Fruit fly (Drosophila melanogaster) whole organism, embryonic: ENCODE measurements around the gene Ephrin.

Source experiments
- Adf1 ChIP-seq: fragments of 200-800 bp; sonication (Bioruptor generic); IDR thresholded peaks from 2 replicates; pipeline ENCODE4 v1.3.6; 2022; ENCODE audit warnings: missing biosample characterization, missing genetic modification characterization
- BEAF-32 ChIP-seq: fragments of 200-800 bp; sonication (Bioruptor generic); optimal IDR thresholded peaks from 3 replicates; lab custom pipeline; 2017; ENCODE audit warnings: missing biosample characterization, missing genetic modification characterization, mild to moderate bottlenecking, moderate library complexity, missing genetic modification reagents
- Bgb ChIP-seq: fragments of 200-800 bp; sonication (Bioruptor generic); IDR thresholded peaks from 2 replicates; pipeline ENCODE4 v1.3.6; 2022; ENCODE audit warnings: missing biosample characterization, missing genetic modification characterization; ENCODE audit not compliant: partially characterized antibody
- CG10959 ChIP-seq: fragments of 200-800 bp; sonication (Bioruptor generic); IDR thresholded peaks from 2 replicates; pipeline ENCODE4 v1.3.6; 2022; ENCODE audit warnings: missing biosample characterization, missing genetic modification characterization
- CG11085 ChIP-seq: fragments of 200-800 bp; sonication (Bioruptor generic); IDR thresholded peaks from 2 replicates; pipeline ENCODE4 v1.3.6; 2022; ENCODE audit warnings: missing biosample characterization, missing genetic modification characterization
- CG12659 ChIP-seq: fragments of 200-800 bp; sonication (Bioruptor generic); optimal IDR thresholded peaks from 3 replicates; lab custom pipeline; 2017; ENCODE audit warnings: mild to moderate bottlenecking, missing biosample characterization, missing genetic modification reagents, missing genetic modification characterization
- CG12769 ChIP-seq: fragments of 200-800 bp; sonication (Bioruptor generic); optimal IDR thresholded peaks from 2 replicates; lab custom pipeline; 2019; ENCODE audit warnings: missing biosample characterization, mild to moderate bottlenecking, missing genetic modification characterization, moderate library complexity
- CG15479 ChIP-seq: fragments of 200-800 bp; sonication (Bioruptor generic); optimal IDR thresholded peaks from 3 replicates; lab custom pipeline; 2019; ENCODE audit warnings: missing biosample characterization, mild to moderate bottlenecking, missing genetic modification characterization, moderate library complexity
- CG1602 ChIP-seq: fragments of 200-800 bp; sonication (Bioruptor generic); optimal IDR thresholded peaks from 3 replicates; lab custom pipeline; 2016; ENCODE audit warnings: missing biosample characterization, missing genetic modification characterization
- CG1603 ChIP-seq: fragments of 200-800 bp; sonication (Bioruptor generic); optimal IDR thresholded peaks from 2 replicates; lab custom pipeline; 2019; ENCODE audit warnings: missing biosample characterization, mild to moderate bottlenecking, missing genetic modification characterization, moderate library complexity
- CG18262 ChIP-seq: fragments of 200-800 bp; optimal IDR thresholded peaks from 3 replicates; lab custom pipeline; 2019; ENCODE audit warnings: missing biosample characterization, mild to moderate bottlenecking, missing genetic modification characterization, moderate library complexity
- CG2199 ChIP-seq: fragments of 200-800 bp; sonication (Bioruptor generic); IDR thresholded peaks from 3 replicates; pipeline ENCODE4 v1.3.6; 2022; ENCODE audit warnings: missing biosample characterization, missing genetic modification characterization
- CG30020 ChIP-seq: fragments of 200-800 bp; optimal IDR thresholded peaks from 2 replicates; lab custom pipeline; 2019; ENCODE audit warnings: missing biosample characterization, mild to moderate bottlenecking, missing genetic modification characterization, moderate library complexity
- CG34376 ChIP-seq: fragments of 200-800 bp; sonication (Bioruptor generic); optimal IDR thresholded peaks from 2 replicates; lab custom pipeline; 2018; ENCODE audit warnings: missing biosample characterization, mild to moderate bottlenecking, missing genetic modification characterization
- CG3995 ChIP-seq: fragments of 200-800 bp; sonication (Bioruptor generic); optimal IDR thresholded peaks from 3 replicates; lab custom pipeline; 2016; ENCODE audit warnings: missing biosample characterization, missing genetic modification characterization
- CG4424 ChIP-seq: fragments of 200-800 bp; sonication (Bioruptor generic); optimal IDR thresholded peaks from 3 replicates; lab custom pipeline; 2016; ENCODE audit warnings: missing biosample characterization, missing genetic modification characterization
- CG4617 ChIP-seq: fragments of 200-800 bp; sonication (Bioruptor generic); optimal IDR thresholded peaks from 3 replicates; lab custom pipeline; 2016; ENCODE audit warnings: missing biosample characterization, missing genetic modification characterization, borderline replicate concordance
- CG8290 ChIP-seq, 3 experiments: fragments of 200-800 bp; sonication (Bioruptor generic); optimal IDR thresholded peaks; 2 replicates each; lab custom pipeline; 2016 to 2019; ENCODE audit warnings: missing biosample characterization in 3 of 3, missing genetic modification characterization in 3 of 3, mild to moderate bottlenecking in 2 of 3, moderate library complexity in 1 of 3
- CG9437 ChIP-seq: fragments of 200-800 bp; sonication (Bioruptor generic); optimal IDR thresholded peaks from 2 replicates; lab custom pipeline; 2018; ENCODE audit warnings: missing biosample characterization, mild to moderate bottlenecking, missing genetic modification characterization
- Dp ChIP-seq: fragments of 200-800 bp; sonication (Bioruptor generic); optimal IDR thresholded peaks from 2 replicates; lab custom pipeline; 2018; ENCODE audit warnings: missing biosample characterization, mild to moderate bottlenecking, missing genetic modification characterization, moderate library complexity
- Drgx ChIP-seq: fragments of 200-800 bp; sonication (Bioruptor generic); IDR thresholded peaks from 2 replicates; pipeline ENCODE4 v1.3.6; 2022; ENCODE audit warnings: missing biosample characterization, missing genetic modification characterization
- Ets97D ChIP-seq: fragments of 200-800 bp; sonication (Bioruptor generic); optimal IDR thresholded peaks from 3 replicates; lab custom pipeline; 2016; ENCODE audit warnings: missing biosample characterization, missing genetic modification characterization
- HmgD ChIP-seq: fragments of 200-800 bp; sonication (Bioruptor generic); optimal IDR thresholded peaks from 3 replicates; lab custom pipeline; 2016; ENCODE audit warnings: missing biosample characterization, missing genetic modification characterization
- HmgZ ChIP-seq: fragments of 200-800 bp; sonication (Bioruptor generic); optimal IDR thresholded peaks from 2 replicates; lab custom pipeline; 2018; ENCODE audit warnings: missing biosample characterization, mild to moderate bottlenecking, missing genetic modification characterization
- Lhr ChIP-seq: fragments of 200-800 bp; sonication (Bioruptor generic); optimal IDR thresholded peaks from 3 replicates; lab custom pipeline; 2017; ENCODE audit warnings: mild to moderate bottlenecking, missing biosample characterization, missing genetic modification reagents, missing genetic modification characterization
- MBD-R2 ChIP-seq: fragments of 200-800 bp; sonication (Bioruptor generic); IDR thresholded peaks from 2 replicates; pipeline ENCODE4 v1.3.6; 2022; ENCODE audit warnings: missing biosample characterization, missing genetic modification characterization
- Mad ChIP-seq: fragments of 200-800 bp; sonication (Bioruptor generic); optimal IDR thresholded peaks from 2 replicates; lab custom pipeline; 2016; ENCODE audit warnings: missing biosample characterization, missing genetic modification characterization
- Med ChIP-seq: fragments of 200-800 bp; sonication (Bioruptor generic); peaks from one replicate; lab custom pipeline; 2016; ENCODE audit warnings: missing biosample characterization, missing genetic modification characterization, mild to moderate bottlenecking, inconsistent platforms, moderate library complexity
- Scr ChIP-seq: fragments of 200-800 bp; sonication (Bioruptor generic); IDR thresholded peaks from 2 replicates; pipeline ENCODE4 v1.3.6; 2022; ENCODE audit warnings: missing biosample characterization, missing genetic modification characterization; ENCODE audit not compliant: partially characterized antibody
- Sin3A ChIP-seq: fragments of >200 bp; optimal IDR thresholded peaks from 2 replicates; lab custom pipeline; 2018
- Trl ChIP-seq, 3 experiments: fragments of >200 bp in 2 of 3; fragments of 200-800 bp in 1 of 3; sonication (Bioruptor generic) in 1 of 3; optimal IDR thresholded peaks; 2 replicates in 1 of 3; 3 replicates in 2 of 3; lab custom pipeline; 2016 to 2017; ENCODE audit warnings: missing biosample characterization in 1 of 3, missing genetic modification characterization in 1 of 3
- ara ChIP-seq: fragments of 200-800 bp; sonication (Bioruptor generic); IDR thresholded peaks from 2 replicates; pipeline ENCODE4 v1.3.6; 2022; ENCODE audit warnings: missing biosample characterization, missing genetic modification characterization
- bbx ChIP-seq: fragments of 200-800 bp; sonication (Bioruptor generic); IDR thresholded peaks from 2 replicates; pipeline ENCODE4 v1.3.6; 2022; ENCODE audit warnings: missing biosample characterization, missing genetic modification characterization; ENCODE audit not compliant: partially characterized antibody
- bsh ChIP-seq, 2 experiments: fragments of 200-800 bp; sonication (Bioruptor generic); optimal IDR thresholded peaks; 2 replicates each; lab custom pipeline; 2017 to 2018; ENCODE audit warnings: mild to moderate bottlenecking in 2 of 2, missing biosample characterization in 2 of 2, missing genetic modification characterization in 2 of 2, moderate library complexity in 1 of 2
- caup ChIP-seq: fragments of 200-800 bp; sonication (Bioruptor generic); optimal IDR thresholded peaks from 3 replicates; lab custom pipeline; 2017; ENCODE audit warnings: missing biosample characterization, mild to moderate bottlenecking, missing genetic modification characterization, moderate library complexity; ENCODE audit not compliant: severe bottlenecking
- chinmo ChIP-seq: fragments of 200-800 bp; sonication (Bioruptor generic); IDR thresholded peaks from 4 replicates; pipeline ENCODE4 v1.3.6; 2022; ENCODE audit warnings: missing biosample characterization, missing genetic modification characterization; ENCODE audit not compliant: partially characterized antibody
- dmrt11E ChIP-seq: fragments of 200-800 bp; sonication (Bioruptor generic); optimal IDR thresholded peaks from 3 replicates; lab custom pipeline; 2018; ENCODE audit warnings: missing biosample characterization, mild to moderate bottlenecking, missing genetic modification characterization, moderate library complexity
- emc ChIP-seq: fragments of 200-800 bp; sonication (Bioruptor generic); optimal IDR thresholded peaks from 2 replicates; lab custom pipeline; 2016; ENCODE audit warnings: missing biosample characterization, missing genetic modification characterization
- gfzf ChIP-seq: fragments of 200-800 bp; sonication (Bioruptor generic); optimal IDR thresholded peaks from 2 replicates; lab custom pipeline; 2016; ENCODE audit warnings: missing biosample characterization, mild to moderate bottlenecking, missing genetic modification characterization, moderate library complexity
- ham ChIP-seq: fragments of 200-800 bp; sonication (Bioruptor generic); IDR thresholded peaks from 2 replicates; pipeline ENCODE4 v1.3.6; 2022; ENCODE audit warnings: missing biosample characterization, missing genetic modification characterization
- hkb ChIP-seq, 2 experiments: fragments of 200-800 bp in 1 of 2; fragments of >200 bp in 1 of 2; sonication (Bioruptor generic) in 1 of 2; IDR thresholded peaks in 1 of 2; optimal IDR thresholded peaks in 1 of 2; 2 replicates each; pipeline versions ENCODE4 v1.3.6 to Lab custom; 2017 to 2022; ENCODE audit warnings: missing biosample characterization in 1 of 2, missing genetic modification characterization in 1 of 2
- lola ChIP-seq, 3 experiments: fragments of >200 bp in 2 of 3; fragments of 200-800 bp in 1 of 3; sonication (Bioruptor generic) in 1 of 3; optimal IDR thresholded peaks; 2 replicates each; lab custom pipeline; 2017 to 2019; ENCODE audit warnings: missing biosample characterization in 3 of 3, missing genetic modification characterization in 3 of 3, mild to moderate bottlenecking in 1 of 3, moderate library complexity in 1 of 3
- onecut ChIP-seq: fragments of 200-800 bp; sonication (Bioruptor generic); IDR thresholded peaks from 2 replicates; pipeline ENCODE4 v1.3.6; 2022; ENCODE audit warnings: missing biosample characterization, missing genetic modification characterization
- otp ChIP-seq: fragments of 200-800 bp; sonication (Bioruptor generic); IDR thresholded peaks from 3 replicates; pipeline ENCODE4, ENCODE4 v1.3.6; 2022; ENCODE audit warnings: missing biosample characterization, missing genetic modification characterization
- pzg ChIP-seq: fragments of 200-800 bp; sonication (Bioruptor generic); optimal IDR thresholded peaks from 3 replicates; lab custom pipeline; 2018; ENCODE audit warnings: missing biosample characterization, mild to moderate bottlenecking, missing genetic modification characterization, moderate library complexity
- sug ChIP-seq: fragments of 200-800 bp; optimal IDR thresholded peaks from 2 replicates; lab custom pipeline; 2019; ENCODE audit warnings: missing biosample characterization, mild to moderate bottlenecking, missing genetic modification characterization, moderate library complexity

Gene Ephrin

DNA sequence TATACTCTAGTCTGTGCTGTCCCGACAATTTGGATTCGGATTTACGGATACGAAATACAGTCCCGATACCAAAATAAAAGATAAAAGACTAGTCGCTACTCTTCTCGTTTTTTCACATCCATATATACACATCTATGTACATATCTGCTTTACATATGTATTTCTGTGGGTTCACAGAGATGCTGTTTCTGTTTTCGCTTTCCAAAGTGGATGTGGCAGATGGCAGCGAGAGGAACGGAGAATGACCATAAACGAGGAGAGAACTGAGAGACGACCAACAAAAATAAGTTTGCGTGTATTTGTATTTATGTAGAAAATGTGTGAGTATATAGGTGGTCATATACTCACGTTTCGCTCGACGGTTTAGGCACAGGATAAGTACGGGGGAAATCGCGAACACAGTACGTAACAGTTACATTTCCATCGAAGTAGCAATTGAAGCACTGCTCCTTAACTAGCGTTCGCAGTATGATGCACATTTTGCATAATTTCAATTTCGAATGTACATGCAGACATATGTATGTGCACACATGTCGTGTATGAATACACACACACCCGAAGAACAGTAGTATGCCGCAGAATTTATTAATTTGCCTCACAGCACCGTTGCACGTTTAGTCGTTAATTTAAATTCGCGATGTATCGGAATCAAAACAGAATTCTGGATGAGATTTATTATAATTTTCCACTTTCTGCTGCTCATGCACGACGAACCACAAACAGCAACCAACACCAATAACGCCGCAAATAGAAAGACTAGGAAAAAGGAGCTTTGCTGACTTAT lies 14.3 kb upstream of the Ephrin start, which contains the start of gene Tdg (continued):
- TF ChIP-seq CG15479 (GFP tag; lab: Kevin White, UChicago) (peak; percentile 34), dmrt11E (tag; lab: Kevin White, UChicago) (no peak), CG34376 (peak; percentile 66), Drgx (GFP tag; lab: Robert Waterston, UW) (no peak), otp (GFP tag; lab: Robert Waterston, UW) (no peak), lola (GFP tag; optimal IDR thresholded peaks at IDR 0.05; lab: Kevin White, UChicago) (peak in 1 of 3 experiments; percentile 2), onecut (GFP tag; lab: Robert Waterston, UW) (no peak), chinmo (GFP tag; lab: Robert Waterston, UW) (no peak), Scr (GFP tag; lab: Robert Waterston, UW) (no peak), bsh (GFP tag; optimal IDR thresholded peaks at IDR 0.05; lab: Kevin White, UChicago) (peak in 1 of 2 experiments; percentile 1), emc (no peak), bbx (0 out of 2 replicates have a peak, but pooled peaks have one; percentile 7), Trl (optimal IDR thresholded peaks at IDR 0.05; lab: Kevin White, UChicago) (peak; percentile 81 to 92), Trl (GFP tag; optimal IDR thresholded peaks at IDR 0.05; lab: Kevin White, UChicago) (no peak), CG1602 (no peak)
- TF ChIP-seq, all 482 proteins: peak for 33

DNA sequence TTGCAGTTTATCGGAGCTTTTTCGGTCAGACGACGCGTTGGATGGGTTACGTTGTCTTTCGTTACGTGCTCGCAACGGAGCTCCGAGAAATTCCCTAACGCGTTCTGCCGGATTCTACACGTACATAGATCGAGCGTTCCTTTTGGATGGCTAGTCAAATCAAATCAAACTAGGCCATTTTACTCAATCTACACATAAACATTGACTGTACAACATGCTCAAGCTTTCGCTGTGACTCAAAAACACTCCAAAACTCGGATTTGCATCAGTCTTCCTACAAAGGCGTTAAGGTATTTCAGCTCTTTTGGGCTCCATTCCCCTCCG lies 13.7 kb upstream of the Ephrin start, which contains the start of gene Pur-alpha:
TSS of gene Pur-alpha (plus strand) at position 138 of the 324 bp plus-strand sequence.
- TF ChIP-seq gfzf (peak; percentile 93), CG11085 (no peak), Lhr (GFP tag; lab: Kevin White, UChicago) (peak; percentile 74), HmgD (GFP tag; lab: Kevin White, UChicago) (peak; percentile 5), CG12769 (tag; lab: Kevin White, UChicago) (peak; percentile 47), BEAF-32 (GFP tag; lab: Kevin White, UChicago) (peak; percentile 29), Adf1 (GFP tag; lab: Robert Waterston, UW) (peak; percentile 44; the same call in 1 of the 2 replicates), CG4617 (GFP tag; lab: Kevin White, UChicago) (no peak), Med (GFP tag; lab: Kevin White, UChicago) (peak; percentile 86), Bgb (GFP tag; lab: Robert Waterston, UW) (peak; percentile 57), ara (no peak), HmgZ (peak; percentile 72), Dp (GFP tag; lab: Kevin White, UChicago) (peak; percentile 17), Mad (GFP tag; lab: Kevin White, UChicago) (no peak), pzg (GFP tag; lab: Kevin White, UChicago) (peak; percentile 76), CG30020 (peak; percentile 29), CG2199 (GFP tag; lab: Robert Waterston, UW) (0 out of 3 replicates have a peak, but pooled peaks have one; percentile 37), MBD-R2 (peak; percentile 46; the same call in 1 of the 2 replicates), sug (tag; lab: Kevin White, UChicago) (peak; percentile 1), CG3995 (GFP tag; lab: Kevin White, UChicago) (peak; percentile 76), CG9437 (GFP tag; lab: Kevin White, UChicago) (peak; percentile 100), CG8290 (GFP tag; optimal IDR thresholded peaks at IDR 0.05; lab: Kevin White, UChicago) (no peak), CG8290 (tag; optimal IDR thresholded peaks at IDR 0.05; lab: Kevin White, UChicago) (peak in 1 of 2 experiments; percentile 32), CG12659 (GFP tag; lab: Kevin White, UChicago) (peak; percentile 55), Sin3A (peak; percentile 69), CG10959 (GFP tag; lab: Robert Waterston, UW) (no peak), caup (GFP tag; lab: Kevin White, UChicago) (peak; percentile 14), CG1603 (peak; percentile 72), CG18262 (tag; lab: Kevin White, UChicago) (no peak), CG4424 (no peak), ham (GFP tag; lab: Robert Waterston, UW) (no peak), hkb (optimal IDR thresholded peaks at IDR 0.05; lab: Kevin White, UChicago) (peak; percentile 21), hkb (GFP tag; IDR thresholded peaks at IDR 0.05; lab: Robert Waterston, UW) (no peak), Ets97D (GFP tag; lab: Kevin White, UChicago) (peak; percentile 19)
